Fruit fly (Drosophila melanogaster): Measurements from ENCODE around the gene CG42540.

The CG42540 gene

DNA sequence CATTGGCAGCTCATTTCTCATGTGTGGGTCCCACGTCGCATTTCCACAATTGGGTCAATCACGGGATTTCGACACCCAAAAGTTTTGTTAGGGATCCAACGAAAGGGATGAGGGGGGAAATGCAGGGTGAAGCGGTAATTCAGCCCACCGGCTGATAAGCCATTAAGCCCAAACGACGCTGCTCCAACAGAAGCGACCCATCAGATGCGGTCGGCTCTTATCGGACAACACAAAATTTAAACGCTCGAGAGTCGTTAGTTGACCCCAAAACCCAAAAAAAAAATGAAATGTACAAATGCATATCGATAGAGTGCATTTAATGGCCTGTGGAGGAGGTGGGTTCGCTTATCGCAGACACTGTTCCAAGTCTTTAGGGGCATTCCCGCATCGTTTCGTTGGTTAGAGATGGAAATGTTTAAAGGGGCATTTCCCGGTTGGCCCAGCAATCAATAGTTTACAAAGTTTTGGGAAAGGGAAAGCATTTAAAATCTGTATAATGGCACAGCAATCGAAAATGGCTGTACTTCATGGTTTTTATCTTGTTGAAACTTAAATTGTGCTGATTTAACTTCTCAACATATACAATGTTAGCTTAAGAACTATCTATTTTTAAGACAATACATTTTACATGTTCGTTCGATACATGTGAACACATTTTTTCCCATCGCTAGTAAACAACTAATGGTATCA lies 51.0 kb downstream of the CG42540 start:
- TF ChIP-seq Hr96 (GFP tag; optimal IDR thresholded peaks at IDR 0.05) (no peak), bab1 (GFP tag; optimal IDR thresholded peaks at IDR 0.05) (no peak)

DNA sequence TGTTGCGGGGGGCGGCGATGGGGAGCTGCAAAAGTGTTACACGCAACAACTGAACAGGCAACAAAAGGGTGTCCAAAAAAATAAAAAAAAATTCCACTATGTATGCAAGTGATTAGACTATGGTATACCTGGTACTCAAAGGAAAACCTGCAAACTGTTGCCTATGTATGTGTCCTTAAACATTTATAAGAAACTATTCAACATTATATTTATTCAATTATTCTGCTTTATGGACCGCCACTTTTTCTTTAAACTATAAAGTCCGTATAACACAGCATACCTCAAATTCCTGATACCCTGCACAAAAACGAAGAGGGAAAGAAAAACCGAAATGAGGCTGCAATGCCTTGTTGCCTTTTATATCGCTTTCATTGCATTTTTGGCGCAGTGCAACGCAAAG lies 51.8 kb downstream of the CG42540 start:
- no peak for TF ChIP-seq toe (GFP tag; optimal IDR thresholded peaks at IDR 0.05)
- TF ChIP-seq cnc (optimal IDR thresholded peaks at IDR 0.05), result no peak
- no peak for TF ChIP-seq CG5204 (GFP tag; optimal IDR thresholded peaks at IDR 0.05)
- TF ChIP-seq CG7045 (GFP tag; optimal IDR thresholded peaks at IDR 0.05), result no peak
- no peak for TF ChIP-seq bab1 (GFP tag; optimal IDR thresholded peaks at IDR 0.05)
- no peak for TF ChIP-seq CG33017 (tag; optimal IDR thresholded peaks at IDR 0.05)
- no peak for TF ChIP-seq CG7101 (tag; optimal IDR thresholded peaks at IDR 0.05)
- no peak for TF ChIP-seq Crg-1 (GFP tag; optimal IDR thresholded peaks at IDR 0.05)
- no peak for TF ChIP-seq Hr96 (GFP tag; optimal IDR thresholded peaks at IDR 0.05)
- no peak for TF ChIP-seq CG12768 (GFP tag; optimal IDR thresholded peaks at IDR 0.05)

DNA sequence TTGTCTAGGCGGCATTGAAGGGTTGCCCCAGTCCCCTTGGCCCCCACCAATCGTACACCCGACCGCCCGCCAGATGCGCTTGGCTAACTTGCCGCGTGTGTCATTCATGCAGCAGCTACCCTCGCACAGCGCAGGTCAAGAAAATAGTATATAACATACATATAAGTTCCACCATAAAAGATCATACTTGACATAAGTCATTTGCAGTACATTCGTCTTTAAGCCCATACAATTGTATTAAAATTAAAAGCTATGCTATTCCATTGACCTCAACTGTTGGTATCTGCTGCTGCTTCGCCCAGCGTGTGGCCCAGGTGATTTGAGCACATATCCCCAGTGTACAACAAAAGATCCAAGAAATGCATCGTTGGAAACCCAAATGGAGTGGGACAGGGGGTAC lies 55.4 kb downstream of the CG42540 start:
- TF ChIP-seq cnc (optimal IDR thresholded peaks at IDR 0.05), result no peak
- no peak for TF ChIP-seq CG7101 (tag; optimal IDR thresholded peaks at IDR 0.05)
- TF ChIP-seq Hr96 (GFP tag; optimal IDR thresholded peaks at IDR 0.05), result no peak
- TF ChIP-seq bab1 (GFP tag; optimal IDR thresholded peaks at IDR 0.05), result no peak
- no peak for TF ChIP-seq toe (GFP tag; optimal IDR thresholded peaks at IDR 0.05)
- TF ChIP-seq CG33017 (tag; optimal IDR thresholded peaks at IDR 0.05), result no peak

DNA sequence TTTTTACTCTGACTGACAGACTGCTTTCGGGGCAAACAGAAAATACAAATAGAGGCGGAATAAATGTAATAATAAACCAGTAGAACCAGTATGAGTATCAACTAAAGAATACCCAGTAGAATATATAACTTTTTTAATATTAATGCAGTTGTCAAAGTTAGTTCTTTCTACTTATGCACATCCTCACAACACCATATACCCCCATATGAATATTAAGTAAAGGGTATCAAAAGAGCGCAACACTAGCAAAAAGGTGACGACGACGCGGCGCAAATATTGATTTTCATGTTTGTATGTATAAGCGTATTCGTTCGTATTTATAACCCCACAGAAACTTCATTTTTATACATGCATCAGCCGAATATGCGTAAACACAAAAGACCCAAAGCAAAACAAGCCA lies 57.2 kb downstream of the CG42540 start:
- peak; percentile 75 for TF ChIP-seq CG33017 (tag; optimal IDR thresholded peaks at IDR 0.05)
- TF ChIP-seq CG5204 (GFP tag; optimal IDR thresholded peaks at IDR 0.05), result no peak
- TF ChIP-seq tj (GFP tag; optimal IDR thresholded peaks at IDR 0.05), result peak; percentile 49
- no peak for TF ChIP-seq ovo (GFP tag; optimal IDR thresholded peaks at IDR 0.05)
- peak; percentile 78 for TF ChIP-seq CG14711 (tag; optimal IDR thresholded peaks at IDR 0.05)
- peak; percentile 76 for TF ChIP-seq CG12768 (GFP tag; optimal IDR thresholded peaks at IDR 0.05)
- peak; percentile 57 for TF ChIP-seq CG11617 (GFP tag; optimal IDR thresholded peaks at IDR 0.05)
- TF ChIP-seq Hr96 (GFP tag; optimal IDR thresholded peaks at IDR 0.05), result no peak
- TF ChIP-seq CG7045 (GFP tag; optimal IDR thresholded peaks at IDR 0.05), result peak; percentile 40
- peak; percentile 83 for TF ChIP-seq bab1 (GFP tag; optimal IDR thresholded peaks at IDR 0.05)
- no peak for TF ChIP-seq Clk (GFP tag; optimal IDR thresholded peaks at IDR 0.05)
- peak; percentile 54 for TF ChIP-seq pad (GFP tag; optimal IDR thresholded peaks at IDR 0.05)
- peak; percentile 55 for TF ChIP-seq cic (GFP tag; optimal IDR thresholded peaks at IDR 0.05)
- peak; percentile 21 for TF ChIP-seq Mnt (GFP tag; optimal IDR thresholded peaks at IDR 0.05)
- TF ChIP-seq kay (GFP tag; ENCODE audit: borderline replicate concordance), result peak; percentile 53
- TF ChIP-seq CG1620 (GFP tag; optimal IDR thresholded peaks at IDR 0.05), result no peak
- no peak for TF ChIP-seq cnc (optimal IDR thresholded peaks at IDR 0.05)
- TF ChIP-seq CG7101 (tag; optimal IDR thresholded peaks at IDR 0.05), result peak; percentile 74
- no peak for TF ChIP-seq toe (GFP tag; optimal IDR thresholded peaks at IDR 0.05)
- no peak for TF ChIP-seq Crg-1 (GFP tag; optimal IDR thresholded peaks at IDR 0.05)

DNA sequence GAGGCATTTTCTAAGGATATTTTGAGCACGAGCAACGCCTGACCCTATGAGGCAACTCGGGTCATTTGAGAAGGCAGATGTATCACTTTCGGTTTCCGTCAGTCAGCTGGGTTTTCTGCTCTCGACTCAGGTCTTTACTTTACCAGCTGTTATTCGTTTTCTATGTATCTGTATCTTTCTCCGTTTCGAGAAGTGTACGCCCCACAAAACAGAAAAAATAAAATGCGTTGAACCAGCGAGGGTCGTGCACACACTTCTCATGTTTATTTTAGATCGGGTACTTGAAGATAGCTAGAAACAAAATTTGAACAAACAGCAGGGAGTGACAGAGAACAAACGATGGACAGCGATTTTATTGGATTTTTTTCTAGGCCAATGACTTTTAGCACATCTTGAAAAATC lies 58.0 kb downstream of the CG42540 start:
- TF ChIP-seq Clk (GFP tag; optimal IDR thresholded peaks at IDR 0.05) (no peak), cnc (optimal IDR thresholded peaks at IDR 0.05) (no peak), Mnt (GFP tag; optimal IDR thresholded peaks at IDR 0.05) (no peak), Hr96 (GFP tag; optimal IDR thresholded peaks at IDR 0.05) (no peak), CG5204 (GFP tag; optimal IDR thresholded peaks at IDR 0.05) (no peak), CG7101 (tag; optimal IDR thresholded peaks at IDR 0.05) (no peak), CG11617 (GFP tag; optimal IDR thresholded peaks at IDR 0.05) (no peak), pad (GFP tag; optimal IDR thresholded peaks at IDR 0.05) (no peak), kay (GFP tag; ENCODE audit: borderline replicate concordance) (no peak), ovo (GFP tag; optimal IDR thresholded peaks at IDR 0.05) (no peak), CG7045 (GFP tag; optimal IDR thresholded peaks at IDR 0.05) (no peak), CG12768 (GFP tag; optimal IDR thresholded peaks at IDR 0.05) (no peak), CG1620 (GFP tag; optimal IDR thresholded peaks at IDR 0.05) (no peak), cic (GFP tag; optimal IDR thresholded peaks at IDR 0.05) (no peak), toe (GFP tag; optimal IDR thresholded peaks at IDR 0.05) (no peak), bab1 (GFP tag; optimal IDR thresholded peaks at IDR 0.05) (no peak), Crg-1 (GFP tag; optimal IDR thresholded peaks at IDR 0.05) (no peak)

DNA sequence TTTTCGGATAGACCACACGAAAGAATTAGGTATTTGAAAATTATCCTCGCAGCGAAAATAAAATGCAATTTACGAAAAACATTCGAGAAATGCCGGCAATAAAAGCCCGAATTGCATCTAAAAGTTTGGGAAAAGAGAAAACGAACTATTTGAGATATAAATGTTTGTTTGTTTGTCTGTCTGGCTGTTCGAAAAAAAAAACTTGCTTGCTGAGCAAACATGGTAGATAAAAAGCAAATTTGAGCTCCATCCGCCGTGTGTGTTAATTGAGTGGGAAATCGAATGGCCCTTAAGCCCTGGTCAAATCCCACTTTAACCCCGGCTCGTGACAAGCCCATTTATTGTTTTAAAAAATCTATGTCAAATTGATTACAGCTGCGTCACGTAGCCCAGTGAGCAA lies 59.2 kb downstream of the CG42540 start:
- no peak for TF ChIP-seq bab1 (GFP tag; optimal IDR thresholded peaks at IDR 0.05)
- no peak for TF ChIP-seq CG11617 (GFP tag; optimal IDR thresholded peaks at IDR 0.05)
- TF ChIP-seq tj (GFP tag; optimal IDR thresholded peaks at IDR 0.05), result no peak
- no peak for TF ChIP-seq CG12768 (GFP tag; optimal IDR thresholded peaks at IDR 0.05)
- no peak for TF ChIP-seq Mnt (GFP tag; optimal IDR thresholded peaks at IDR 0.05)
- TF ChIP-seq CG7101 (tag; optimal IDR thresholded peaks at IDR 0.05), result no peak
- no peak for TF ChIP-seq CG1620 (GFP tag; optimal IDR thresholded peaks at IDR 0.05)
- no peak for TF ChIP-seq toe (GFP tag; optimal IDR thresholded peaks at IDR 0.05)
- no peak for TF ChIP-seq CG33017 (tag; optimal IDR thresholded peaks at IDR 0.05)
- no peak for TF ChIP-seq Clk (GFP tag; optimal IDR thresholded peaks at IDR 0.05)

All from whole organism, adult.